Fruit fly (Drosophila melanogaster) whole organism, larva: ENCODE data around the gene sicily.

ENCODE experiments used
- noc ChIP-seq: fragments of 200-800 bp; sonication (Bioruptor generic); optimal IDR thresholded peaks from 3 replicates; lab custom pipeline; 2019; ENCODE audit warnings: missing biosample characterization, mild to moderate bottlenecking, missing genetic modification characterization, moderate library complexity

sicily gene

DNA sequence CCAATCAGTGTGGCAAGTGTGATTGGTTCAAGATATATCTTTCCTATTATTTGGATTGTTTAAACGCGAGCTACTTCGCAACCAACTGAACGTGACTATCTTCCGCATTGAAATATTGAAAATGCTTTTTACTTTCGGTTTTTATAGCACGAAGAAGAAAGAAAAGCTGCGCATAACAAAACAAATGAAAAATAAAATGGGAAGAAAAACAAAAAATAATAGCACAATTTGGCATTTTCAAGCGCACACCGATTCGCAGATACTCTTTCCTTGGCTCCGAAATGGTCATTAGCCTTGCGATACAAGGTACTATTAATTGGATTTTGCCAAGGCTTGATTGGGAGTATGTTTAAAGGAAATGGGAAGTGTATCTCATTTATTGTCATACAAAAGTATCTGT, 33.0 kb downstream of the sicily start, which contains the start of gene Sclp:
Gene Sclp (minus strand): TSS at position 101 of the 400 bp plus-strand sequence.
- TF ChIP-seq noc = no peak

- peak; percentile 13 for TF ChIP-seq noc
These were observed 33.7 kb downstream of the sicily start for dm6 chrX:11925213-11925612.

DNA sequence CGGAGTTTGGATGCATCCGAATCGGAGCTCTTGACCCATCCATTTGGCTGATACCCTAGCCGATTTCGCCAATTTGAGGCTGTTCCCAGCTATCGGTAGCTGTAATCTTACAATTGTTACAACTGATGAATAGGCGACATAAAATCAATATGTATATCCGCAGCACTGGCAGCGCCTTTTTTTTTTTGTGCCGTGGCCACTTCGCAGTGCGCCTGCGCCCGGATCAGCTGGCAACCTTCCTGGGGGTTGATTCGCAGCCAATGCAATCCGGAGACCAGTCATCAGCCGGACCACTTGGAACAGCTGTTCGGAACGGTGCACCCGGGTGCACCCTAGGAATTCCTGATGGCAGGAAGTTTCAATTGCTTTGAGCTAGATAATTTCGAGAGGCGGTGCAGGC, 39.2 kb downstream of the sicily start, which contains the start of gene Pdzd8:
Gene Pdzd8 (minus strand): TSS at position 125 of the 400 bp plus-strand sequence.
- TF ChIP-seq noc = no peak
